Worm (Caenorhabditis elegans) whole organism, L4/young adult: ENCODE data around the gene aaim-1.

Experiments used
- dao-5 ChIP-seq: sonication (generic microtip); optimal IDR thresholded peaks from 2 replicates; lab custom pipeline; 2016; ENCODE audit warnings: missing genotype, missing genetic modification characterization, moderate library complexity, missing compliant biosample characterization
- him-1 ChIP-seq: sonication (generic microtip); optimal IDR thresholded peaks from 2 replicates; lab custom pipeline; 2016; ENCODE audit warnings: missing genotype, missing genetic modification reagents, missing genetic modification characterization, missing compliant biosample characterization

DNA sequence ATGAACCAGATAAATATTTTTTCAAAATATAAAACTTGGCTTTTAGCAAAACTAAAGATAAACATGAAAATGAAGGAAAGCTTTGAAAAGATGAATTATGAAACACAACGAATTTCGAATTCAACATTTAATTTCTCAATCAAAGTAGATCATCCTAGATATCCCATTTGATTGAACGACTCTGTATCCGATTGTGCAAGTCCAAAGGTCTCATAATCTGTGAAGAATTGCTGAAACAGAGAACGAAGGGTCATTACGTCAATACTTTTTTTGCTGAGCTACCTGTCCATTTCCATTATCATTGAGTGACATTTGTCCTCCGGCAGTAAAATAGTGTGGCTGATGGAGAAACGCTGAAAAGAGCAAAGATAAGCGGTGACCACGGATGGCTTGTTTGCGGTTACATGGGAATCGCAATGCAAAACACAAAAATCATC is 39.6 kb downstream of the aaim-1 start:
- no peak for TF ChIP-seq him-1 (tag; lab: Kevin White, UChicago)
- TF ChIP-seq dao-5 = peak; percentile 44
